Worm (Caenorhabditis elegans): ENCODE data around the gene cyp-13A11.

Gene cyp-13A11

DNA sequence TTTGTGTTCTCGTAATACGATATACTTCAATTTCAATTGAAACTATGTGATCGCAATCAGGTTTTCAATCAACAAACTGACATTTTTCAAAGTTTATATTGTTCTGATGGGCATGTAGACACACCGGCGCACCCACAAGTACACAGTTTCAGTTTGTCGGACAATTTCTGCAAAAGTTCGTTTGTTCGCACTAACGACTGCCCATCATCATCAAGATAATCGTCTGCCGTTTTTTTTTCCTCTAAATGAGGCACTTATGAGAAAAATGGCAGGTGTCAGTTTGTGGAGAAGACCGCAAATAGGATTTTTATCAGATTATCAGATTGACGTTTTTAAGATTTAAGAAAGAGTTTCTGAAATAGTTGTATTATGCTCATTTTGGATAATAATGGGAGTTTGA, 46.0 kb downstream of the cyp-13A11 start:
- no peak for TF ChIP-seq tbx-11 (GFP tag; IDR thresholded peaks at IDR 0.05)

DNA sequence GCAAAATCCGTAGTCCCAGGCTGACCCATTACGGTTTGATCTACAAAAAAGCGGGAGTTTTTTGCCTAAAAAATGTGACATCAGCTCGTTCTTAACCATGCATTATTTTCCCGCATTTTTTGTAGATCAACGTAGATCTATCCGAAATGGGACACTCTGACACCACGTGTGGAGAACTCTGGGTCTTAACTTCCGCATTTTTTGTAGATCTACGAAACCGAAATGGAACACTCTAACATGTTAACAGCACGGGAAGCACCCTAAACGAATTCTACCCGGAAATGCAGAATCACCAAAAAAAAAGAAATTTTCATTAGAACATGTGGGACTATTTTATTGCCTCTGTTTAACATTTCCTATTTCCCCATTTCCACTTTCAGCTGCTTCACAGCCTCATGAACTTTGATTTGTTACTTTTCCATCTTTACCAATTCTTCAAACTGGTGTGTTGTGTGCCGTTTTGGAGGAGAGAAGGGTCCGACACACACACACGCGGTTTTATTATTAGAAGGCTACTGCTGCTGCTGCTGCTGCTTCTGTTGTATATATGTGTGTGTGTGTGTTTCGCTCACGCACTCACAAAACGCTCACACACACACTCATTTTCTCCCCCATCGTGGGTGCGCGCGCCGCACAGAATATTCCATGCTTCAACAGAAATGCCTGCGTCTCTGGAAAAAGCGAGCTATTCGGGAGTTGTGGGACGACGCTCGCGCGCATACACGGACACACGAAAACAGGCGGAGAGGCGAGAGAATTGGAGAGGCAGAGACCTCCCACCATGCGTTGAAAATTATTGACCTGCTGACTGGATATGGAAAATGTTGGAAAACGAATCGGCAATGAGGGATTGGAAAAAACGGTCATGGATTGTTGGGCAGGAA, 47.3 kb downstream of the cyp-13A11 start:
- no peak for TF ChIP-seq hmbx-1 (tag; optimal IDR thresholded peaks at IDR 0.05)
- TF ChIP-seq sea-1 (GFP tag; conservative IDR thresholded peaks at IDR 0.05): no peak
- TF ChIP-seq ets-7 (tag; optimal IDR thresholded peaks at IDR 0.05): peak; percentile 21
- TF ChIP-seq tbx-37 (GFP tag; conservative IDR thresholded peaks at IDR 0.05): no peak; the same call in 1 of the 2 replicates
- no peak for TF ChIP-seq tbx-11 (GFP tag; IDR thresholded peaks at IDR 0.05)
- TF ChIP-seq tra-4 (tag; optimal IDR thresholded peaks at IDR 0.05): no peak
- no peak for TF ChIP-seq pes-1 (GFP tag; IDR thresholded peaks at IDR 0.05)
- TF ChIP-seq F13C5.2 (tag; optimal IDR thresholded peaks at IDR 0.05): peak; percentile 90
- TF ChIP-seq hmg-4 (GFP tag; optimal IDR thresholded peaks at IDR 0.05): peak; percentile 96
- TF ChIP-seq B0310.2 (tag; optimal IDR thresholded peaks at IDR 0.05): no peak
- TF ChIP-seq aly-1 (tag; optimal IDR thresholded peaks at IDR 0.05): peak; percentile 53
- TF ChIP-seq hnd-1 (tag; optimal IDR thresholded peaks at IDR 0.05): no peak
- TF ChIP-seq scrt-1 (GFP tag; IDR thresholded peaks at IDR 0.05): no peak
- no peak for TF ChIP-seq ceh-13 (GFP tag; optimal IDR thresholded peaks at IDR 0.05)
- TF ChIP-seq ama-1 (optimal IDR thresholded peaks at IDR 0.05): no peak
- peak; percentile 15 for TF ChIP-seq ceh-36 (tag; optimal IDR thresholded peaks at IDR 0.05)
- TF ChIP-seq flt-1 (GFP tag; IDR thresholded peaks at IDR 0.05): peak; percentile 44

DNA sequence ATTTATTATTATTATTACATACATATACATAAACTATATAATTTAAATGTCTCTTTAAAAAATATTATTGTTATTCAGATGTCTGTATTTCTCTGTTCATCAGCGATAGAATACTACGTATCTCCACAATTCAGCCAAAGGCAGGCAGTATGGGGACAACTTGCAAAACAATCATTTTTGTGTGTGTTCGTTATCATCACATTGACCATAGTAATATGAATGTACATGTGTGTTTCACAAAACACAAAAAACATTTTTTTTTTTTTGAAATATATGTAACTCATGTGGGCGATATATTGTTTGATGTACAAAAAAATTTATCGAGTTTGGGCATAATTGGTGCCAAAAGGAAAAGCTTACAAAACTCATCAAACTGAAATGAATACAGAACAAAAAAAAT, 48.6 kb downstream of the cyp-13A11 start:
- TF ChIP-seq ets-7 (tag; optimal IDR thresholded peaks at IDR 0.05) (no peak), ama-1 (optimal IDR thresholded peaks at IDR 0.05) (no peak), tra-4 (tag; optimal IDR thresholded peaks at IDR 0.05) (no peak), F13C5.2 (tag; optimal IDR thresholded peaks at IDR 0.05) (no peak), ceh-36 (tag; optimal IDR thresholded peaks at IDR 0.05) (no peak), flt-1 (GFP tag; IDR thresholded peaks at IDR 0.05) (no peak), hmbx-1 (tag; optimal IDR thresholded peaks at IDR 0.05) (no peak), hmg-4 (GFP tag; optimal IDR thresholded peaks at IDR 0.05) (no peak), aly-1 (tag; optimal IDR thresholded peaks at IDR 0.05) (no peak), hnd-1 (tag; optimal IDR thresholded peaks at IDR 0.05) (no peak), pes-1 (GFP tag; IDR thresholded peaks at IDR 0.05) (no peak), tbx-37 (GFP tag; conservative IDR thresholded peaks at IDR 0.05) (no peak), scrt-1 (GFP tag; IDR thresholded peaks at IDR 0.05) (no peak)

DNA sequence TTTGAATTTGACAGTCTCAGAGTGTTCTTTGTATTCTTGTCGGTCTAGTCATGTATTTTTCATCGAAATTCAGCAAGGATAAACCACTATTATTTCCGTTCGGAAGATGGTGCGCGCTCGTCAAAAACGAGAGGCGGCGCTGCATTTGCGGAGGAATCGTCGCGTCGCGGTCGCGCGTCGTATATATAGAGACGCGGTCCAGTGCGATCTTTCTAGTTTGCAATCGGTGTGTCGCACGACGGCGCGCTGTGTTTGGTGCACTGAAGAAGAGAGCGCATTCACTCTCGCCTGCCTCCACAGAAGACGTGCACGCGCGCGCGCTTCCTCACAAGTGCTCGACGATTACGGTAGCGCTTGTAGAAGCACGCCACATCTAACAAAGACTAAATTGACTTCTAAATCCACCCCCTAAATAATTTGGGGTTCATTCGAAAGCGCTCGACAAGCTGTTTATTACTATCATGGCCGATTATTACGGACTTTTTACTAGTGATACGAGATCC, 49.8 kb downstream of the cyp-13A11 start, which contains the start of gene Y39E4B.6:
Gene Y39E4B.6 (plus strand): TSS at position 209 of the 503 bp plus-strand sequence.
- TF ChIP-seq F13C5.2 (tag; optimal IDR thresholded peaks at IDR 0.05) (peak; percentile 98), flt-1 (GFP tag; IDR thresholded peaks at IDR 0.05) (peak; percentile 66), hnd-1 (tag; optimal IDR thresholded peaks at IDR 0.05) (peak; percentile 17), aly-1 (tag; optimal IDR thresholded peaks at IDR 0.05) (no peak), sea-1 (GFP tag; conservative IDR thresholded peaks at IDR 0.05) (peak; percentile 81), ceh-13 (GFP tag; optimal IDR thresholded peaks at IDR 0.05) (peak; percentile 11), ama-1 (optimal IDR thresholded peaks at IDR 0.05) (peak; percentile 80), tra-4 (tag; optimal IDR thresholded peaks at IDR 0.05) (peak; percentile 66), B0310.2 (tag; optimal IDR thresholded peaks at IDR 0.05) (peak; percentile 72), tbx-11 (GFP tag; IDR thresholded peaks at IDR 0.05) (no peak), scrt-1 (GFP tag; IDR thresholded peaks at IDR 0.05) (peak; percentile 66; the same call in 1 of the 2 replicates), tbx-37 (GFP tag; conservative IDR thresholded peaks at IDR 0.05) (no peak), ceh-36 (tag; optimal IDR thresholded peaks at IDR 0.05) (peak; percentile 29), pes-1 (GFP tag; IDR thresholded peaks at IDR 0.05) (peak; percentile 73), hmg-4 (GFP tag; optimal IDR thresholded peaks at IDR 0.05) (peak; percentile 96), hmbx-1 (tag; optimal IDR thresholded peaks at IDR 0.05) (peak; percentile 69), ets-7 (tag; optimal IDR thresholded peaks at IDR 0.05) (peak; percentile 2)

DNA sequence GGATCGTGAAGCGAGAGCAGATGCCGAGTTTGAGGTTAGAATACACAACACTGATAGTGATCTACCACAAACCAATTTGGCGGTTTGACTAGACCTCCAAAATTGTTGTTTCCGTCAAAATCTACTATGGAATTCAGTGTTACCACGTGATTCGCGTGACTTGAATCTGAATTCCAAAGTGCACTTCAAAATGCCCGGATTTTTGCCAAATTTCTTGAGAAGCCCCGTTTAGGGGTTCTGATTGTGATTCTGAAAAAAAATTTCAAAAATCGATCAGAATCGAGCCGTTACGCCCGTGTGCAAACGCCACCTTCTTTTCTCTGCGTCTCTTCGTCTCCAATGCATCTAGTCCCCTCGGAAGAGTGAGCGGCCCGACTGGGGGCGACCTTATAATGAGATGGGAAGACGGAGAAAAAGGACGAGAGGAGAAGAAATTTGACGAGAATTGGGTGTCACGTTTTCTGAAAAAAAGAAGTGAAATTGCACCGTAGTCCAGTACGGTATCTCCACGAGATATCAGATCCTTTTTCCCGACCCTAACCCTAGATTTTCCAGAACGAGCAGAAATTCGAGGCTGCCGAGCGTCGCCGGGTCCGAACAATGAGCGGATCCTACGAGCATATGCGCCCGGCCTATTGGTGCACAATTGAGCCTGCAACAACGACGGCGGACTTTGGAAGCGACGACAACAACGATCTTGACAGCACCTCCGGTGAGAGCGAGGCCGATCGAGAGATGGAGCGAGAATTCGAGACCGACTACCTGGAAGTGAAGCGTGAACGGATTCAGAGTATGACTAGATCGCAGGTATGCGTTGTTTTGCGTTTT, 50.8 kb downstream of the cyp-13A11 start:
- no peak for TF ChIP-seq F13C5.2 (tag; optimal IDR thresholded peaks at IDR 0.05)
- TF ChIP-seq hmg-4 (GFP tag; optimal IDR thresholded peaks at IDR 0.05): no peak
- no peak for TF ChIP-seq B0310.2 (tag; optimal IDR thresholded peaks at IDR 0.05)
- TF ChIP-seq tbx-11 (GFP tag; IDR thresholded peaks at IDR 0.05): no peak
- peak; percentile 12; the same call in 1 of the 2 replicates for TF ChIP-seq sea-1 (GFP tag; conservative IDR thresholded peaks at IDR 0.05)
- no peak for TF ChIP-seq ets-7 (tag; optimal IDR thresholded peaks at IDR 0.05)
- peak; percentile 4 for TF ChIP-seq ama-1 (optimal IDR thresholded peaks at IDR 0.05)
- TF ChIP-seq aly-1 (tag; optimal IDR thresholded peaks at IDR 0.05): no peak
- no peak for TF ChIP-seq hmbx-1 (tag; optimal IDR thresholded peaks at IDR 0.05)
- no peak for TF ChIP-seq tra-4 (tag; optimal IDR thresholded peaks at IDR 0.05)
- TF ChIP-seq ceh-36 (tag; optimal IDR thresholded peaks at IDR 0.05): no peak
- TF ChIP-seq pes-1 (GFP tag; IDR thresholded peaks at IDR 0.05): 0 out of 2 replicates have a peak, but pooled peaks have one; percentile 6
- no peak for TF ChIP-seq hnd-1 (tag; optimal IDR thresholded peaks at IDR 0.05)
- TF ChIP-seq ceh-13 (GFP tag; optimal IDR thresholded peaks at IDR 0.05): no peak
- no peak for TF ChIP-seq scrt-1 (GFP tag; IDR thresholded peaks at IDR 0.05)
- 0 out of 2 replicates have a peak, but pooled peaks have one; percentile 28 for TF ChIP-seq tbx-37 (GFP tag; conservative IDR thresholded peaks at IDR 0.05)
- TF ChIP-seq flt-1 (GFP tag; IDR thresholded peaks at IDR 0.05): no peak

Data from whole organism, early embryonic.